Worm (Caenorhabditis elegans) whole organism, L4 larva: ENCODE measurements around the gene sdc-3.

ENCODE experiments used
- D1046.2 ChIP-seq: fragments of 200-800 bp; sonication (Bioruptor generic); IDR thresholded peaks from 2 replicates; pipeline ENCODE4 v1.3.6; 2022; ENCODE audit warnings: missing genetic modification characterization, missing compliant biosample characterization
- F49E8.2 ChIP-seq: sonication (generic microtip); optimal IDR thresholded peaks from 2 replicates; lab custom pipeline; 2016; ENCODE audit warnings: missing compliant biosample characterization, mild to moderate bottlenecking, missing genetic modification characterization, borderline replicate concordance
- T20F7.1 ChIP-seq: fragments of 200-800 bp; sonication (Bioruptor generic); optimal IDR thresholded peaks from 2 replicates; lab custom pipeline; 2018; ENCODE audit warnings: mild to moderate bottlenecking, missing genetic modification characterization, missing compliant biosample characterization
- T26A8.4 ChIP-seq: fragments of 200-800 bp; sonication (Bioruptor generic); IDR thresholded peaks from 2 replicates; pipeline ENCODE4 v1.3.6; 2022; ENCODE audit warnings: missing genetic modification characterization, missing compliant biosample characterization
- Y105C5A.15 ChIP-seq: fragments of 200-800 bp; sonication (Bioruptor generic); IDR thresholded peaks from 2 replicates; pipeline ENCODE4 v1.3.6; 2022; ENCODE audit warnings: missing genetic modification characterization, missing compliant biosample characterization
- Y5F2A.4 ChIP-seq: fragments of 200-800 bp; sonication (Bioruptor generic); optimal IDR thresholded peaks from 2 replicates; lab custom pipeline; 2018; ENCODE audit warnings: mild to moderate bottlenecking, missing genetic modification characterization, missing compliant biosample characterization
- ZK546.5 ChIP-seq, 2 experiments: sonication (generic microtip); optimal IDR thresholded peaks; 2 replicates each; lab custom pipeline; 2017; ENCODE audit warnings: missing biosample characterization in 2 of 2, missing genetic modification characterization in 2 of 2
- aha-1 ChIP-seq: fragments of 150-350 bp; peaks from one replicate; lab custom pipeline; 2014; ENCODE audit warnings: missing biosample characterization, missing genetic modification characterization
- ama-1 ChIP-seq: fragments of 150-350 bp; optimal IDR thresholded peaks from 2 replicates; lab custom pipeline; 2014; ENCODE audit warnings: inconsistent platforms, mixed read lengths
- arid-1 ChIP-seq: fragments of 200-800 bp; sonication (Bioruptor generic); conservative IDR thresholded peaks from 2 replicates; pipeline ENCODE4 v1.3.6; 2022; ENCODE audit warnings: missing genetic modification reagents, missing genetic modification characterization, missing compliant biosample characterization
- attf-4 ChIP-seq: sonication (generic microtip); optimal IDR thresholded peaks from 3 replicates; lab custom pipeline; 2017; ENCODE audit warnings: missing biosample characterization, missing genetic modification characterization
- ceh-28 ChIP-seq: fragments of 150-350 bp; optimal IDR thresholded peaks from 2 replicates; lab custom pipeline; 2014; ENCODE audit warnings: missing biosample characterization, missing genetic modification reagents, missing genetic modification characterization
- ceh-82 ChIP-seq: sonication (generic microtip); optimal IDR thresholded peaks from 2 replicates; lab custom pipeline; 2017; ENCODE audit warnings: missing biosample characterization, missing genetic modification characterization
- ctbp-1 ChIP-seq: fragments of 200-800 bp; sonication (Bioruptor generic); IDR thresholded peaks from 2 replicates; pipeline ENCODE4 v1.3.6; 2022; ENCODE audit warnings: missing genetic modification reagents, missing genetic modification characterization, missing compliant biosample characterization
- daf-16 ChIP-seq, 3 experiments: sonication (generic microtip); optimal IDR thresholded peaks; 2 replicates each; lab custom pipeline; 2016 to 2017; ENCODE audit warnings: missing genetic modification characterization in 3 of 3, missing genetic modification reagents in 3 of 3, mild to moderate bottlenecking in 2 of 3, missing compliant biosample characterization in 2 of 3, missing biosample characterization in 1 of 3, moderate library complexity in 1 of 3
- daf-8 ChIP-seq: fragments of 200-800 bp; sonication (Bioruptor generic); IDR thresholded peaks from 2 replicates; pipeline ENCODE4 v1.3.6; 2022; ENCODE audit warnings: missing genetic modification characterization, missing compliant biosample characterization
- dmd-8 ChIP-seq: fragments of 200-800 bp; sonication (Bioruptor generic); IDR thresholded peaks from 2 replicates; pipeline ENCODE4 v1.3.6; 2022; ENCODE audit warnings: missing genetic modification characterization, missing compliant biosample characterization
- dmd-9 ChIP-seq: fragments of 200-800 bp; sonication (Bioruptor generic); IDR thresholded peaks from 2 replicates; pipeline ENCODE4 v1.3.6; 2022; ENCODE audit warnings: missing genetic modification reagents, missing genetic modification characterization, missing compliant biosample characterization
- egl-27 ChIP-seq: sonication (generic microtip); optimal IDR thresholded peaks from 3 replicates; lab custom pipeline; 2017; ENCODE audit warnings: missing biosample characterization, missing genetic modification reagents, missing genetic modification characterization
- egl-43 ChIP-seq: fragments of 200-800 bp; sonication (Bioruptor generic); IDR thresholded peaks from 2 replicates; pipeline ENCODE4 v1.3.6; 2022; ENCODE audit warnings: missing genetic modification reagents, missing genetic modification characterization, missing compliant biosample characterization
- fos-1 ChIP-seq: fragments of 150-350 bp; optimal IDR thresholded peaks from 2 replicates; lab custom pipeline; 2014; ENCODE audit warnings: missing biosample characterization, missing genetic modification characterization
- hlh-11 ChIP-seq: fragments of 200-800 bp; sonication (Bioruptor generic); optimal IDR thresholded peaks from 2 replicates; lab custom pipeline; 2018; ENCODE audit warnings: mild to moderate bottlenecking, missing genetic modification characterization, missing compliant biosample characterization
- hlh-30 ChIP-seq: sonication (generic microtip); optimal IDR thresholded peaks from 2 replicates; lab custom pipeline; 2017; ENCODE audit warnings: antibody characterized with exemption, mild to moderate bottlenecking, missing genetic modification characterization, missing compliant biosample characterization; ENCODE audit not compliant: insufficient read depth
- hmg-1.1 ChIP-seq: fragments of 200-800 bp; sonication (Bioruptor generic); IDR thresholded peaks from 2 replicates; pipeline ENCODE4 v1.3.6; 2022; ENCODE audit warnings: missing genetic modification reagents, missing genetic modification characterization, missing compliant biosample characterization
- lin-15B ChIP-seq: fragments of 150-350 bp; sonication (generic microtip); optimal IDR thresholded peaks from 3 replicates; lab custom pipeline; 2014; ENCODE audit warnings: missing biosample characterization, missing genetic modification characterization
- lin-29 ChIP-seq: fragments of 200-800 bp; sonication (Bioruptor generic); IDR thresholded peaks from 2 replicates; pipeline ENCODE4 v1.3.6; 2022; ENCODE audit warnings: missing genetic modification reagents, missing genetic modification characterization, missing compliant biosample characterization
- lin-39 ChIP-seq: fragments of 150-350 bp; optimal IDR thresholded peaks from 2 replicates; lab custom pipeline; 2014; ENCODE audit warnings: missing biosample characterization, missing genetic modification reagents, missing genetic modification characterization
- lir-3 ChIP-seq: sonication (generic microtip); optimal IDR thresholded peaks from 2 replicates; lab custom pipeline; 2016; ENCODE audit warnings: mild to moderate bottlenecking, missing genetic modification characterization, missing compliant biosample characterization
- madf-5 ChIP-seq, 2 experiments: fragments of 200-800 bp; sonication (Bioruptor generic); IDR thresholded peaks; 2 replicates each; pipeline ENCODE4 v1.3.6; 2022; ENCODE audit warnings: missing compliant biosample characterization in 2 of 2, missing genetic modification characterization in 2 of 2
- mdl-1 ChIP-seq, 2 experiments: fragments of 150-350 bp in 1 of 2; sonication (generic microtip) in 1 of 2; optimal IDR thresholded peaks; 2 replicates each; lab custom pipeline; 2014 to 2017; ENCODE audit warnings: missing biosample characterization in 2 of 2, missing genetic modification characterization in 2 of 2
- mdt-29 ChIP-seq: fragments of 200-800 bp; sonication (Bioruptor generic); IDR thresholded peaks from 2 replicates; pipeline ENCODE4 v1.3.6; 2022; ENCODE audit warnings: missing genetic modification reagents, missing genetic modification characterization, missing compliant biosample characterization
- mes-2 ChIP-seq: sonication (generic microtip); optimal IDR thresholded peaks from 2 replicates; lab custom pipeline; 2016; ENCODE audit warnings: missing genotype, mild to moderate bottlenecking, missing genetic modification characterization, missing compliant biosample characterization; ENCODE audit not compliant: poor library complexity, severe bottlenecking
- mxl-2 ChIP-seq: fragments of 200-800 bp; sonication (Bioruptor generic); conservative IDR thresholded peaks from 2 replicates; pipeline ENCODE4 v1.3.6; 2022; ENCODE audit warnings: missing genetic modification reagents, missing genetic modification characterization, missing compliant biosample characterization
- mxl-3 ChIP-seq: fragments of 200-800 bp; sonication (Bioruptor generic); optimal IDR thresholded peaks from 2 replicates; lab custom pipeline; 2018; ENCODE audit warnings: mild to moderate bottlenecking, missing genetic modification characterization, missing compliant biosample characterization
- nhr-11 ChIP-seq: fragments of 150-350 bp; optimal IDR thresholded peaks from 2 replicates; lab custom pipeline; 2014; ENCODE audit warnings: missing biosample characterization, missing genetic modification characterization
- nhr-25 ChIP-seq: sonication (generic microtip); optimal IDR thresholded peaks from 2 replicates; lab custom pipeline; 2017; ENCODE audit warnings: missing genetic modification characterization, mild to moderate bottlenecking, missing compliant biosample characterization, antibody characterized with exemption, moderate library complexity, borderline replicate concordance; ENCODE audit not compliant: insufficient read depth
- nhr-42 ChIP-seq: fragments of 200-800 bp; sonication (Bioruptor generic); IDR thresholded peaks from 2 replicates; pipeline ENCODE4 v1.3.6; 2022; ENCODE audit warnings: missing genetic modification characterization, missing compliant biosample characterization
- nhr-6 ChIP-seq: fragments of 150-350 bp; optimal IDR thresholded peaks from 2 replicates; lab custom pipeline; 2014; ENCODE audit warnings: missing biosample characterization, missing genetic modification characterization
- nhr-76 ChIP-seq: fragments of 150-350 bp; optimal IDR thresholded peaks from 2 replicates; lab custom pipeline; 2014; ENCODE audit warnings: missing biosample characterization, missing genetic modification characterization
- pqm-1 ChIP-seq: sonication (generic microtip); optimal IDR thresholded peaks from 2 replicates; lab custom pipeline; 2017; ENCODE audit warnings: missing biosample characterization, missing genetic modification characterization
- rbr-2 ChIP-seq: sonication (generic microtip); optimal IDR thresholded peaks from 2 replicates; lab custom pipeline; 2016; ENCODE audit warnings: missing genotype, missing genetic modification characterization, missing compliant biosample characterization
- sdz-12 ChIP-seq: fragments of 200-800 bp; sonication (Bioruptor generic); optimal IDR thresholded peaks from 2 replicates; lab custom pipeline; 2018; ENCODE audit warnings: mild to moderate bottlenecking, missing genetic modification characterization, missing compliant biosample characterization
- spr-1 ChIP-seq: sonication (generic microtip); optimal IDR thresholded peaks from 2 replicates; lab custom pipeline; 2016; ENCODE audit warnings: mild to moderate bottlenecking, missing genetic modification characterization, missing compliant biosample characterization
- spr-3 ChIP-seq: fragments of 200-800 bp; sonication (Bioruptor generic); optimal IDR thresholded peaks from 2 replicates; lab custom pipeline; 2018; ENCODE audit warnings: mild to moderate bottlenecking, missing genetic modification characterization, missing compliant biosample characterization
- unc-62 ChIP-seq, 3 experiments: fragments of 150-350 bp in 1 of 3; sonication (generic microtip); optimal IDR thresholded peaks in 2 of 3; peaks in 1 of 3; 1 replicate in 1 of 3; 2 replicates in 2 of 3; lab custom pipeline; 2014 to 2017; ENCODE audit warnings: missing biosample characterization in 3 of 3, missing genetic modification characterization in 3 of 3, missing genetic modification reagents in 3 of 3, missing genotype in 1 of 3
- zip-11 ChIP-seq: fragments of 200-800 bp; sonication (Bioruptor generic); IDR thresholded peaks from 2 replicates; pipeline ENCODE4 v1.3.6; 2022; ENCODE audit warnings: missing genetic modification characterization, missing compliant biosample characterization

Gene sdc-3

ce11 chrV:15074907-15075306 is 26.9 kb upstream of the sdc-3 start (continued):
- peak in 1 of 2 experiments; percentile 25 for TF ChIP-seq unc-62 (GFP tag; optimal IDR thresholded peaks at IDR 0.05 in 1 of 2; lab: Kevin White, UChicago)
- TF ChIP-seq unc-62 (tag; optimal IDR thresholded peaks at IDR 0.05; lab: Kevin White, UChicago) = no peak
- no peak for TF ChIP-seq lin-15B (tag; lab: Kevin White, UChicago)
- TF ChIP-seq mes-2 (tag; lab: Kevin White, UChicago) = peak; percentile 10
- no peak for TF ChIP-seq pqm-1 (tag; lab: Kevin White, UChicago)
- no peak for TF ChIP-seq zip-11 (GFP tag; lab: Robert Waterston, UW)
- no peak for TF ChIP-seq Y105C5A.15 (GFP tag; lab: Robert Waterston, UW)
- TF ChIP-seq lin-29 = no peak
- no peak for TF ChIP-seq mxl-2 (GFP tag; lab: Robert Waterston, UW)
- TF ChIP-seq nhr-11 = no peak
- no peak for TF ChIP-seq hlh-11 (tag; lab: Kevin White, UChicago)
- no peak for TF ChIP-seq spr-3
- TF ChIP-seq daf-8 (GFP tag; lab: Robert Waterston, UW) = no peak
- TF ChIP-seq ceh-82 (tag; lab: Kevin White, UChicago) = no peak
- TF ChIP-seq egl-43 (GFP tag; lab: Robert Waterston, UW) = no peak
- TF ChIP-seq F49E8.2 = no peak
- TF ChIP-seq ZK546.5 (tag; optimal IDR thresholded peaks at IDR 0.05; lab: Kevin White, UChicago) = no peak
- TF ChIP-seq hmg-1.1 (GFP tag; lab: Robert Waterston, UW) = peak; percentile 65
- TF ChIP-seq T26A8.4 (GFP tag; lab: Robert Waterston, UW) = no peak
- TF ChIP-seq D1046.2 (GFP tag; lab: Robert Waterston, UW) = no peak
- TF ChIP-seq Y5F2A.4 (GFP tag; lab: Kevin White, UChicago) = no peak
- TF ChIP-seq nhr-42 (GFP tag; lab: Robert Waterston, UW) = no peak
- no peak for TF ChIP-seq lin-39 (tag; lab: Kevin White, UChicago)
- TF ChIP-seq arid-1 (GFP tag; lab: Robert Waterston, UW) = no peak

ce11 chrV:15072738-15073137 is 24.7 kb upstream of the sdc-3 start:
- TF ChIP-seq aha-1 (tag; lab: Kevin White, UChicago) (peak; percentile 71), nhr-25 (no peak)
- TF ChIP-seq, all 104 proteins: peak for 1

- no peak for TF ChIP-seq T20F7.1 (GFP tag; lab: Kevin White, UChicago)
- no peak for TF ChIP-seq lin-29
- no peak for TF ChIP-seq dmd-9 (GFP tag; lab: Robert Waterston, UW)
- peak; percentile 92 for TF ChIP-seq rbr-2 (tag; lab: Kevin White, UChicago)
- no peak for TF ChIP-seq ZK546.5 (tag; optimal IDR thresholded peaks at IDR 0.05; lab: Kevin White, UChicago)
- TF ChIP-seq pqm-1 (tag; lab: Kevin White, UChicago) = no peak
- no peak for TF ChIP-seq Y5F2A.4 (GFP tag; lab: Kevin White, UChicago)
- TF ChIP-seq daf-16 (GFP tag; optimal IDR thresholded peaks at IDR 0.05; lab: Kevin White, UChicago) = peak in 1 of 2 experiments; percentile 23
- peak; percentile 8 for TF ChIP-seq daf-16 (tag; optimal IDR thresholded peaks at IDR 0.05; lab: Kevin White, UChicago)
- no peak for TF ChIP-seq nhr-76 (tag; lab: Kevin White, UChicago)
- TF ChIP-seq ctbp-1 (GFP tag; lab: Robert Waterston, UW) = peak; percentile 72
- TF ChIP-seq zip-11 (GFP tag; lab: Robert Waterston, UW) = no peak
- TF ChIP-seq fos-1 (tag; lab: Kevin White, UChicago) = no peak
- no peak for TF ChIP-seq mdt-29 (GFP tag; lab: Robert Waterston, UW)
- TF ChIP-seq ceh-28 (tag; lab: Kevin White, UChicago) = no peak
- TF ChIP-seq nhr-6 (tag; lab: Kevin White, UChicago) = peak; percentile 87
- no peak for TF ChIP-seq spr-1 (tag; lab: Kevin White, UChicago)
- TF ChIP-seq ama-1 = no peak
- no peak for TF ChIP-seq Y105C5A.15 (GFP tag; lab: Robert Waterston, UW)
- no peak for TF ChIP-seq lir-3 (tag; lab: Kevin White, UChicago)
- no peak for TF ChIP-seq mxl-3
- no peak for TF ChIP-seq nhr-42 (GFP tag; lab: Robert Waterston, UW)
- no peak for TF ChIP-seq egl-27 (tag; lab: Kevin White, UChicago)
- TF ChIP-seq sdz-12 (GFP tag; lab: Kevin White, UChicago) = no peak
- no peak for TF ChIP-seq dmd-8 (GFP tag; lab: Robert Waterston, UW)
- TF ChIP-seq madf-5 (GFP tag; IDR thresholded peaks at IDR 0.05; lab: Robert Waterston, UW) = no peak
- no peak for TF ChIP-seq attf-4 (tag; lab: Kevin White, UChicago)
- TF ChIP-seq mdl-1 (tag; optimal IDR thresholded peaks at IDR 0.05; lab: Kevin White, UChicago) = peak; percentile 2 to 31
- peak; percentile 48 for TF ChIP-seq hlh-30 (tag; lab: Kevin White, UChicago)
These were observed 23.2 kb upstream of the sdc-3 start, which contains the start of gene unc-76 for ce11 chrV:15071015-15071810. Gene unc-76, plus strand, starts transcription at chrV:15071760.
